Worm (Caenorhabditis elegans): ENCODE data around the gene pid-1.

DNA sequence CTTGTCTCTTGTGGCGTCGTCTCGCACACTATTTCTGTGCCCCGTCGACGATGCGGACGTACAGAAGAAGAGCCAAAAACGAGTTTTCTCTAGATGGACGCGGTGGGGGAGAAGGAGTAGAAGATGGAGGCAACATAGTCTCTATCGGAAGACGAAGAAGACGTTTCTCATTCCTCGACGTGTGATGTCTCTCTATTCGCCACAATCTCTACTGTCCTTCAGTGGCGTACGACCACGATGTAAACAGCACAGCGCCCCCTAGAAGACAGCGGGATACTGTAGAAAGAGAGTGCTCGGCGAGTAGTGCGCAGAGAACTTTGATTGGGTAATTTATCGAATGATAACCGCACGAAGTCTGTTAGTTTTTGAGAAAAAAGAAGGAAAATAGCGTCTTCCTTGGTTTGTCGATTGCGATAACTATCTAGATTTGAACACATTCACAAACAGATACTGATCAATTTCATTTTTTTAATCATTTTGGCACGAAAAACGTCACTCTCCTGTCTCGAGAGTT lies 10.8 kb downstream of the pid-1 start:
- TF ChIP-seq pqm-1 (tag; optimal IDR thresholded peaks at IDR 0.05) (no peak), mec-3 (tag; optimal IDR thresholded peaks at IDR 0.05; ENCODE audit: borderline replicate concordance) (no peak), nhr-11 (tag; optimal IDR thresholded peaks at IDR 0.05) (no peak), dve-1 (tag; optimal IDR thresholded peaks at IDR 0.05) (no peak)
